Fruit fly (Drosophila melanogaster) whole organism, embryonic: ENCODE data around the gene Notum.

Experiments used
- B-H2 ChIP-seq: fragments of 200-800 bp; sonication (Bioruptor generic); optimal IDR thresholded peaks from 2 replicates; lab custom pipeline; 2018; ENCODE audit warnings: missing biosample characterization, mild to moderate bottlenecking, missing genetic modification characterization
- Blimp-1 ChIP-seq: fragments of 200-800 bp; sonication (Bioruptor generic); optimal IDR thresholded peaks from 3 replicates; lab custom pipeline; 2018; ENCODE audit warnings: missing biosample characterization, missing genetic modification characterization, mild to moderate bottlenecking, moderate library complexity, missing genetic modification reagents
- C15 ChIP-seq: fragments of 200-800 bp; sonication (Bioruptor generic); IDR thresholded peaks from 3 replicates; pipeline ENCODE4 v1.3.6; 2022; ENCODE audit warnings: missing biosample characterization, missing genetic modification characterization
- CG10267 ChIP-seq: fragments of 200-800 bp; sonication (Bioruptor generic); optimal IDR thresholded peaks from 2 replicates; lab custom pipeline; 2018; ENCODE audit warnings: missing biosample characterization, mild to moderate bottlenecking, missing genetic modification characterization, moderate library complexity
- CG11093 ChIP-seq: fragments of 200-800 bp; sonication (Bioruptor generic); IDR thresholded peaks from 3 replicates; pipeline ENCODE4 v1.3.6; 2022; ENCODE audit warnings: missing biosample characterization, missing genetic modification characterization
- CG11247 ChIP-seq: fragments of 200-800 bp; sonication (Bioruptor generic); IDR thresholded peaks from 2 replicates; pipeline ENCODE4 v1.3.6; 2022; ENCODE audit warnings: missing biosample characterization, missing genetic modification characterization
- CG13424 ChIP-seq: fragments of 200-800 bp; sonication (Bioruptor generic); optimal IDR thresholded peaks from 2 replicates; lab custom pipeline; 2019; ENCODE audit warnings: missing biosample characterization, mild to moderate bottlenecking, missing genetic modification characterization, moderate library complexity
- CG13775 ChIP-seq: fragments of 200-800 bp; sonication (Bioruptor generic); optimal IDR thresholded peaks from 3 replicates; lab custom pipeline; 2017; ENCODE audit warnings: missing biosample characterization, mild to moderate bottlenecking, missing genetic modification characterization
- CG16863 ChIP-seq: fragments of 200-800 bp; sonication (Bioruptor generic); optimal IDR thresholded peaks from 3 replicates; lab custom pipeline; 2016; ENCODE audit warnings: missing biosample characterization, missing genetic modification characterization
- CG17186 ChIP-seq: fragments of 200-800 bp; sonication (Bioruptor generic); optimal IDR thresholded peaks from 3 replicates; lab custom pipeline; 2017; ENCODE audit warnings: missing biosample characterization, missing genetic modification reagents, missing genetic modification characterization
- CG17361 ChIP-seq: fragments of 200-800 bp; sonication (Bioruptor generic); IDR thresholded peaks from 3 replicates; pipeline ENCODE4 v1.3.6; 2022; ENCODE audit warnings: missing biosample characterization, missing genetic modification characterization
- CG17612 ChIP-seq: fragments of 200-800 bp; sonication (Bioruptor generic); IDR thresholded peaks from 2 replicates; pipeline ENCODE4 v1.3.6; 2022; ENCODE audit warnings: missing biosample characterization, missing genetic modification characterization
- CG17829 ChIP-seq: fragments of 200-800 bp; optimal IDR thresholded peaks from 2 replicates; lab custom pipeline; 2019; ENCODE audit warnings: missing biosample characterization, mild to moderate bottlenecking, missing genetic modification characterization, moderate library complexity
- CG18599 ChIP-seq: fragments of 200-800 bp; sonication (Bioruptor generic); optimal IDR thresholded peaks from 3 replicates; lab custom pipeline; 2017; ENCODE audit warnings: missing biosample characterization, missing genetic modification characterization, mild to moderate bottlenecking, moderate library complexity, missing genetic modification reagents
- CG31441 ChIP-seq: fragments of 200-800 bp; sonication (Bioruptor generic); IDR thresholded peaks from 2 replicates; pipeline ENCODE4 v1.3.6; 2022; ENCODE audit warnings: missing biosample characterization, missing genetic modification characterization
- CG32767 ChIP-seq: fragments of 200-800 bp; sonication (Bioruptor generic); IDR thresholded peaks from 2 replicates; pipeline ENCODE4 v1.3.6; 2022; ENCODE audit warnings: missing biosample characterization, missing genetic modification characterization
- CG4730 ChIP-seq: fragments of 200-800 bp; sonication (Bioruptor generic); IDR thresholded peaks from 2 replicates; pipeline ENCODE4 v1.3.6; 2022; ENCODE audit warnings: missing biosample characterization, missing genetic modification characterization
- CG6854 ChIP-seq: fragments of 200-800 bp; sonication (Bioruptor generic); optimal IDR thresholded peaks from 3 replicates; lab custom pipeline; 2017; ENCODE audit warnings: missing biosample characterization, mild to moderate bottlenecking, missing genetic modification characterization
- CG7839 ChIP-seq: fragments of 200-800 bp; sonication (Bioruptor generic); optimal IDR thresholded peaks from 3 replicates; lab custom pipeline; 2018; ENCODE audit warnings: missing biosample characterization, mild to moderate bottlenecking, missing genetic modification characterization, moderate library complexity
- Chrac-16 ChIP-seq: fragments of 200-800 bp; sonication (Bioruptor generic); optimal IDR thresholded peaks from 3 replicates; lab custom pipeline; 2016; ENCODE audit warnings: missing biosample characterization, missing genetic modification characterization
- Dp ChIP-seq: fragments of 200-800 bp; sonication (Bioruptor generic); optimal IDR thresholded peaks from 2 replicates; lab custom pipeline; 2018; ENCODE audit warnings: missing biosample characterization, mild to moderate bottlenecking, missing genetic modification characterization, moderate library complexity
- ERR ChIP-seq: fragments of 200-800 bp; sonication (Bioruptor generic); optimal IDR thresholded peaks from 2 replicates; lab custom pipeline; 2016; ENCODE audit warnings: missing biosample characterization, missing genetic modification characterization
- Meics ChIP-seq: fragments of 200-800 bp; sonication (Bioruptor generic); optimal IDR thresholded peaks from 2 replicates; lab custom pipeline; 2017; ENCODE audit warnings: missing biosample characterization, mild to moderate bottlenecking, missing genetic modification characterization
- Nf-YB ChIP-seq: fragments of 200-800 bp; sonication (Bioruptor generic); optimal IDR thresholded peaks from 3 replicates; lab custom pipeline; 2019; ENCODE audit warnings: missing biosample characterization, mild to moderate bottlenecking, missing genetic modification characterization, moderate library complexity
- Sox102F ChIP-seq: fragments of 200-800 bp; sonication (Bioruptor generic); optimal IDR thresholded peaks from 2 replicates; lab custom pipeline; 2018; ENCODE audit warnings: missing biosample characterization, mild to moderate bottlenecking, missing genetic modification characterization, moderate library complexity
- Taf1 ChIP-seq: fragments of 200-800 bp; sonication (Bioruptor generic); IDR thresholded peaks from 2 replicates; pipeline ENCODE4 v1.3.6; 2022; ENCODE audit warnings: missing biosample characterization, missing genetic modification characterization
- Trl ChIP-seq, 3 experiments: fragments of >200 bp in 2 of 3; fragments of 200-800 bp in 1 of 3; sonication (Bioruptor generic) in 1 of 3; optimal IDR thresholded peaks; 2 replicates in 1 of 3; 3 replicates in 2 of 3; lab custom pipeline; 2016 to 2017; ENCODE audit warnings: missing biosample characterization in 1 of 3, missing genetic modification characterization in 1 of 3
- bowl ChIP-seq: fragments of 200-800 bp; sonication (Bioruptor generic); IDR thresholded peaks from 2 replicates; pipeline ENCODE4 v1.3.6; 2022; ENCODE audit warnings: missing biosample characterization, missing genetic modification characterization
- da ChIP-seq: fragments of 200-800 bp; sonication (Bioruptor generic); optimal IDR thresholded peaks from 2 replicates; lab custom pipeline; 2016; ENCODE audit warnings: missing biosample characterization, missing genetic modification characterization
- danr ChIP-seq: fragments of 200-800 bp; sonication (Bioruptor generic); IDR thresholded peaks from 2 replicates; pipeline ENCODE4 v1.3.6; 2022; ENCODE audit warnings: missing biosample characterization, missing genetic modification characterization
- dimm ChIP-seq: fragments of 200-800 bp; sonication (Bioruptor generic); IDR thresholded peaks from 2 replicates; pipeline ENCODE4 v1.3.6; 2022; ENCODE audit warnings: missing biosample characterization, missing genetic modification characterization
- dmrt11E ChIP-seq: fragments of 200-800 bp; sonication (Bioruptor generic); optimal IDR thresholded peaks from 3 replicates; lab custom pipeline; 2018; ENCODE audit warnings: missing biosample characterization, mild to moderate bottlenecking, missing genetic modification characterization, moderate library complexity
- dmrt99B ChIP-seq: fragments of 200-800 bp; sonication (Bioruptor generic); optimal IDR thresholded peaks from 2 replicates; lab custom pipeline; 2018; ENCODE audit warnings: missing biosample characterization, mild to moderate bottlenecking, missing genetic modification characterization, moderate library complexity
- esg ChIP-seq: fragments of 200-800 bp; sonication (Bioruptor generic); conservative IDR thresholded peaks from 2 replicates; pipeline ENCODE4 v1.3.6; 2022; ENCODE audit warnings: missing biosample characterization, missing genetic modification characterization
- exex ChIP-seq: fragments of 200-800 bp; sonication (Bioruptor generic); optimal IDR thresholded peaks from 4 replicates; lab custom pipeline; 2018; ENCODE audit warnings: missing biosample characterization, mild to moderate bottlenecking, missing genetic modification characterization, moderate library complexity
- fd3F ChIP-seq: fragments of 200-800 bp; sonication (Bioruptor generic); optimal IDR thresholded peaks from 2 replicates; lab custom pipeline; 2018; ENCODE audit warnings: missing biosample characterization, mild to moderate bottlenecking, missing genetic modification characterization, moderate library complexity
- fd96Cb ChIP-seq: fragments of 200-800 bp; sonication (Bioruptor generic); optimal IDR thresholded peaks from 2 replicates; lab custom pipeline; 2018; ENCODE audit warnings: missing biosample characterization, mild to moderate bottlenecking, missing genetic modification characterization, moderate library complexity
- gce ChIP-seq: fragments of 200-800 bp; sonication (Bioruptor generic); IDR thresholded peaks from 3 replicates; pipeline ENCODE4 v1.3.6; 2022; ENCODE audit warnings: missing biosample characterization, missing genetic modification characterization
- gem ChIP-seq: fragments of 200-800 bp; sonication (Bioruptor generic); optimal IDR thresholded peaks from 2 replicates; lab custom pipeline; 2019; ENCODE audit warnings: missing biosample characterization, mild to moderate bottlenecking, missing genetic modification characterization, moderate library complexity
- insv ChIP-seq, 2 experiments: fragments of 200-800 bp; sonication (Bioruptor generic); optimal IDR thresholded peaks; 3 replicates each; lab custom pipeline; 2016 to 2018; ENCODE audit warnings: missing biosample characterization in 2 of 2, missing genetic modification characterization in 2 of 2
- lola ChIP-seq, 3 experiments: fragments of >200 bp in 2 of 3; fragments of 200-800 bp in 1 of 3; sonication (Bioruptor generic) in 1 of 3; optimal IDR thresholded peaks; 2 replicates each; lab custom pipeline; 2017 to 2019; ENCODE audit warnings: missing biosample characterization in 3 of 3, missing genetic modification characterization in 3 of 3, mild to moderate bottlenecking in 1 of 3, moderate library complexity in 1 of 3
- nerfin-1 ChIP-seq: fragments of 200-800 bp; sonication (Bioruptor generic); optimal IDR thresholded peaks from 3 replicates; lab custom pipeline; 2019; ENCODE audit warnings: missing biosample characterization, mild to moderate bottlenecking, missing genetic modification characterization, moderate library complexity
- nerfin-2 ChIP-seq: fragments of 200-800 bp; sonication (Bioruptor generic); IDR thresholded peaks from 2 replicates; pipeline ENCODE4 v1.3.6; 2022; ENCODE audit warnings: missing biosample characterization, missing genetic modification characterization; ENCODE audit not compliant: partially characterized antibody
- pfk ChIP-seq: fragments of 200-800 bp; sonication (Bioruptor generic); optimal IDR thresholded peaks from 2 replicates; lab custom pipeline; 2018; ENCODE audit warnings: missing biosample characterization, mild to moderate bottlenecking, missing genetic modification characterization, moderate library complexity
- pho ChIP-seq: fragments of 200-800 bp; sonication (Bioruptor generic); optimal IDR thresholded peaks from 2 replicates; lab custom pipeline; 2016; ENCODE audit warnings: missing biosample characterization, missing genetic modification characterization
- seq ChIP-seq: fragments of 200-800 bp; sonication (Bioruptor generic); IDR thresholded peaks from 2 replicates; pipeline ENCODE4 v1.3.6; 2022; ENCODE audit warnings: missing biosample characterization, missing genetic modification characterization
- shn ChIP-seq: fragments of 200-800 bp; sonication (Bioruptor generic); optimal IDR thresholded peaks from 3 replicates; lab custom pipeline; 2016; ENCODE audit warnings: missing biosample characterization, missing genetic modification characterization
- tap ChIP-seq: fragments of 200-800 bp; optimal IDR thresholded peaks from 3 replicates; lab custom pipeline; 2019; ENCODE audit warnings: missing biosample characterization, mild to moderate bottlenecking, missing genetic modification characterization, moderate library complexity
- ttk ChIP-seq: fragments of 200-800 bp; sonication (Bioruptor generic); IDR thresholded peaks from 2 replicates; pipeline ENCODE4 v2.1.2; 2022; ENCODE audit warnings: missing biosample characterization, missing genetic modification characterization
- tup ChIP-seq: fragments of 200-800 bp; sonication (Bioruptor generic); optimal IDR thresholded peaks from 2 replicates; lab custom pipeline; 2016; ENCODE audit warnings: missing biosample characterization, mild to moderate bottlenecking, missing genetic modification characterization, moderate library complexity
- zen ChIP-seq: fragments of 200-800 bp; sonication (Bioruptor generic); optimal IDR thresholded peaks from 3 replicates; lab custom pipeline; 2018; ENCODE audit warnings: missing biosample characterization, mild to moderate bottlenecking, missing genetic modification characterization, moderate library complexity

Notum gene

DNA sequence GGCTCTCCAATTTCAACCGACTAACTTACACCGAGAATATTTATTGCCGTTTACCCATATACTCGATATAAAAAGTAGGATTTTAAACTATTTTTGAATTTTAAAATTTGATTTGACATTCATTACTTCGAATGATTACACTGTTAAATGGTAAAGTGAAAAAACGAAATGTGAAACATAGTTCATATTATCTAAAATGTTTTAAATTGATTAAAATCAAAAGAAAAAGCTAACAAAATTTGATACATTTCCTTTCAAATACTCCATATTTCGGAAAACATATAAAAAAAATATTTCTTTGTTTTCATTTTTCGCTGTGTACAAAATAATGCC is 5.1 kb upstream of the Notum start (continued):
- no peak for TF ChIP-seq dmrt99B (tag; lab: Kevin White, UChicago)
- TF ChIP-seq insv (GFP tag; optimal IDR thresholded peaks at IDR 0.05; lab: Kevin White, UChicago) = no peak
- TF ChIP-seq CG17186 (GFP tag; lab: Kevin White, UChicago) = no peak
- no peak for TF ChIP-seq Dp
- no peak for TF ChIP-seq nerfin-1 (tag; lab: Kevin White, UChicago)
- TF ChIP-seq danr (GFP tag; lab: Robert Waterston, UW) = no peak
- TF ChIP-seq gce = no peak
- no peak for TF ChIP-seq ERR (GFP tag; lab: Kevin White, UChicago)
- no peak for TF ChIP-seq CG11093 (GFP tag; lab: Robert Waterston, UW)
- TF ChIP-seq shn (GFP tag; lab: Kevin White, UChicago) = no peak
- no peak for TF ChIP-seq dimm (GFP tag; lab: Robert Waterston, UW)
- TF ChIP-seq exex (tag; lab: Kevin White, UChicago) = no peak
- TF ChIP-seq nerfin-2 = no peak
- no peak for TF ChIP-seq Nf-YB (GFP tag; lab: Kevin White, UChicago)
- TF ChIP-seq Sox102F = no peak
- TF ChIP-seq CG16863 (GFP tag; lab: Kevin White, UChicago) = no peak
- TF ChIP-seq seq (GFP tag; lab: Robert Waterston, UW) = no peak
- no peak for TF ChIP-seq pfk (GFP tag; lab: Kevin White, UChicago)
- TF ChIP-seq CG31441 = no peak
- TF ChIP-seq fd96Cb (tag; lab: Kevin White, UChicago) = no peak
- no peak for TF ChIP-seq bowl (GFP tag; lab: Robert Waterston, UW)
- TF ChIP-seq CG4730 (GFP tag; lab: Robert Waterston, UW) = no peak
- no peak for TF ChIP-seq pho (GFP tag; lab: Kevin White, UChicago)
- TF ChIP-seq da (GFP tag; lab: Kevin White, UChicago) = no peak
- TF ChIP-seq Meics (GFP tag; lab: Kevin White, UChicago) = no peak
- TF ChIP-seq fd3F = no peak
- TF ChIP-seq CG7839 = no peak
- TF ChIP-seq CG11247 = no peak
- no peak for TF ChIP-seq CG18599 (GFP tag; lab: Kevin White, UChicago)
- TF ChIP-seq Taf1 (GFP tag; lab: Robert Waterston, UW) = no peak
- no peak for TF ChIP-seq tap (tag; lab: Kevin White, UChicago)
- TF ChIP-seq zen = peak; percentile 55
- TF ChIP-seq ttk = no peak
- TF ChIP-seq Trl (optimal IDR thresholded peaks at IDR 0.05; lab: Kevin White, UChicago) = no peak
- TF ChIP-seq Trl (GFP tag; optimal IDR thresholded peaks at IDR 0.05; lab: Kevin White, UChicago) = no peak
- peak; percentile 30 for TF ChIP-seq Blimp-1
- 0 out of 3 replicates have a peak, but pooled peaks have one; percentile 26 for TF ChIP-seq CG17361
- TF ChIP-seq Chrac-16 (GFP tag; lab: Kevin White, UChicago) = no peak
- TF ChIP-seq esg (GFP tag; lab: Robert Waterston, UW) = no peak
- TF ChIP-seq CG32767 (GFP tag; lab: Robert Waterston, UW) = no peak
- no peak for TF ChIP-seq tup (GFP tag; lab: Kevin White, UChicago)
- peak; percentile 27 for TF ChIP-seq gem (tag; lab: Kevin White, UChicago)
- no peak for TF ChIP-seq C15 (GFP tag; lab: Robert Waterston, UW)
- peak in 1 of 3 experiments; percentile 19 for TF ChIP-seq lola (GFP tag; optimal IDR thresholded peaks at IDR 0.05; lab: Kevin White, UChicago)
- peak; percentile 37 for TF ChIP-seq dmrt11E (tag; lab: Kevin White, UChicago)
- no peak for TF ChIP-seq CG17612 (GFP tag; lab: Robert Waterston, UW)
- peak; percentile 43 for TF ChIP-seq CG10267 (tag; lab: Kevin White, UChicago)
- TF ChIP-seq CG6854 (GFP tag; lab: Kevin White, UChicago) = no peak
- TF ChIP-seq CG13424 = no peak
- TF ChIP-seq B-H2 (GFP tag; lab: Kevin White, UChicago) = no peak
- no peak for TF ChIP-seq CG13775 (GFP tag; lab: Kevin White, UChicago)
- peak; percentile 20 for TF ChIP-seq CG17829 (tag; lab: Kevin White, UChicago)
